Worm (Caenorhabditis elegans) whole organism, L2 larva: ENCODE data around the gene rga-1.
A peak's percentile ranks its signal among the peaks of the same experiment; 100 is the strongest.

Experiments
- lin-11 ChIP-seq: fragments of 150-350 bp; sonication (generic microtip); optimal IDR thresholded peaks from 2 replicates; lab custom pipeline; 2014; ENCODE audit warnings: missing biosample characterization, missing genetic modification characterization, inconsistent platforms, mixed read lengths
- lin-39 ChIP-seq: fragments of 150-350 bp; optimal IDR thresholded peaks from 2 replicates; lab custom pipeline; 2014; ENCODE audit warnings: missing biosample characterization, missing genetic modification reagents, missing genetic modification characterization
- nhr-11 ChIP-seq: fragments of 150-350 bp; optimal IDR thresholded peaks from 2 replicates; lab custom pipeline; 2014; ENCODE audit warnings: missing biosample characterization, missing genetic modification characterization
- nhr-237 ChIP-seq: fragments of 150-350 bp; optimal IDR thresholded peaks from 2 replicates; lab custom pipeline; 2014; ENCODE audit warnings: missing biosample characterization, missing genetic modification characterization
- unc-55 ChIP-seq: fragments of 150-350 bp; sonication (generic microtip); optimal IDR thresholded peaks from 3 replicates; lab custom pipeline; 2014; ENCODE audit warnings: missing biosample characterization, missing genetic modification reagents, missing genetic modification characterization

DNA sequence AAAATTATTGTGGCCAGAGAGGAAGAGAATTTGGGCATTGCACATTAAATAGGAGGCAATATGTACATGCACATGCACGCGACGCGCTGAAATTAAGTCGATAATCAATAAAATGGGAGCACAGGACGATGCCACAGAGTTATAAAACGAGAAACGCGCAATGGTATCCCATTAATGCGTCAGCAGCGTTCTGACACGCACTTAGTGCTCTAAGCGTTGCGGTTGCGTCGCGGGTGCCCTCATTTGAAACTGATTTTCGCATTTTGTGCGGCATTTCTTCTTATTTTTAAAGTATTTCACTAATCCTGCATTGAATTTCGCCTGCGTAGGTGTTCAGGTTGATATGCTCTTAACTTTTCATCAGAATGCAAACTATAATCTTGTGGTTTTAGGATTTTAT lies 11.7 kb upstream of the rga-1 start, which contains the start of gene rsp-1:
- TF ChIP-seq nhr-11, result no peak
- TF ChIP-seq lin-39 (tag; lab: Kevin White, UChicago), result no peak
- peak; percentile 43 for TF ChIP-seq nhr-237 (tag; lab: Kevin White, UChicago)
- peak; percentile 95 for TF ChIP-seq unc-55 (GFP tag; lab: Kevin White, UChicago)
- peak; percentile 82 for TF ChIP-seq lin-11 (tag; lab: Kevin White, UChicago)
